Fruit fly (Drosophila melanogaster): ENCODE measurements around the gene CG5116.

Gene CG5116

dm6 chr3R:25476744-25477143 lies 6.2 kb upstream of the CG5116 start, which contains the start of the genes CG4553 and MED28 (continued):
- TF ChIP-seq ewg (GFP tag; optimal IDR thresholded peaks at IDR 0.05): no peak
- no peak for TF ChIP-seq HLHmδ (GFP tag; optimal IDR thresholded peaks at IDR 0.05)
- TF ChIP-seq Chrac-16 (GFP tag; optimal IDR thresholded peaks at IDR 0.05): no peak
- no peak for TF ChIP-seq fu2 (GFP tag; optimal IDR thresholded peaks at IDR 0.05)
- TF ChIP-seq CG32767 (GFP tag; IDR thresholded peaks at IDR 0.05): peak; percentile 43; the same call in 1 of the 2 replicates
- no peak for TF ChIP-seq CG2889 (GFP tag; IDR thresholded peaks at IDR 0.05)
- TF ChIP-seq ranshi (GFP tag; IDR thresholded peaks at IDR 0.05): no peak
- no peak for TF ChIP-seq Hr51 (GFP tag; optimal IDR thresholded peaks at IDR 0.05)
- TF ChIP-seq trh (GFP tag; optimal IDR thresholded peaks at IDR 0.05): no peak
- no peak for TF ChIP-seq Atf6 (GFP tag; IDR thresholded peaks at IDR 0.05)
- TF ChIP-seq CG15269 (tag; optimal IDR thresholded peaks at IDR 0.05): no peak
- no peak for TF ChIP-seq CG32532 (GFP tag; IDR thresholded peaks at IDR 0.05)
- TF ChIP-seq Ptx1 (GFP tag; IDR thresholded peaks at IDR 0.05): no peak
- TF ChIP-seq D19B (GFP tag; optimal IDR thresholded peaks at IDR 0.05): no peak
- no peak for TF ChIP-seq Gug (GFP tag; IDR thresholded peaks at IDR 0.05)
- peak; percentile 62 for TF ChIP-seq inv (GFP tag; IDR thresholded peaks at IDR 0.05; ENCODE audit: partially characterized antibody)
- no peak for TF ChIP-seq CG10321 (GFP tag; IDR thresholded peaks at IDR 0.05)
- TF ChIP-seq Opbp (GFP tag; IDR thresholded peaks at IDR 0.05; ENCODE audit: partially characterized antibody): peak; percentile 87; the same call in 2 of the 3 replicates
- TF ChIP-seq peb (GFP tag; IDR thresholded peaks at IDR 0.05): no peak
- TF ChIP-seq slou (GFP tag; optimal IDR thresholded peaks at IDR 0.05): no peak
- TF ChIP-seq CG6254 (GFP tag; optimal IDR thresholded peaks at IDR 0.05): no peak
- TF ChIP-seq chm (GFP tag; IDR thresholded peaks at IDR 0.05): no peak
- TF ChIP-seq CG17829 (tag; optimal IDR thresholded peaks at IDR 0.05): no peak
- TF ChIP-seq kni (GFP tag; optimal IDR thresholded peaks at IDR 0.05): no peak
- peak; percentile 18 for TF ChIP-seq HmgZ (tag; optimal IDR thresholded peaks at IDR 0.05)
- TF ChIP-seq CG10274 (GFP tag; optimal IDR thresholded peaks at IDR 0.05): no peak
- TF ChIP-seq ken (GFP tag; IDR thresholded peaks at IDR 0.05): no peak
- TF ChIP-seq Dip2 (GFP tag; IDR thresholded peaks at IDR 0.05): no peak
- no peak for TF ChIP-seq CG6813 (GFP tag; optimal IDR thresholded peaks at IDR 0.05)
- no peak for TF ChIP-seq NfI (GFP tag; optimal IDR thresholded peaks at IDR 0.05)
- no peak for TF ChIP-seq CG10959 (GFP tag; IDR thresholded peaks at IDR 0.05)
- TF ChIP-seq Oaz (GFP tag; IDR thresholded peaks at IDR 0.05): no peak
- TF ChIP-seq cas (GFP tag; IDR thresholded peaks at IDR 0.05): no peak
- TF ChIP-seq Scr (GFP tag; IDR thresholded peaks at IDR 0.05; ENCODE audit: partially characterized antibody): peak; percentile 80
- no peak for TF ChIP-seq CG2120 (GFP tag; optimal IDR thresholded peaks at IDR 0.05)
- TF ChIP-seq psq (GFP tag; optimal IDR thresholded peaks at IDR 0.05): no peak
- no peak for TF ChIP-seq Xrp1 (GFP tag; IDR thresholded peaks at IDR 0.05)
- no peak for TF ChIP-seq CG12104 (GFP tag; optimal IDR thresholded peaks at IDR 0.05)
- no peak for TF ChIP-seq sima (GFP tag; optimal IDR thresholded peaks at IDR 0.05)
- TF ChIP-seq CG8089 (GFP tag; optimal IDR thresholded peaks at IDR 0.05): no peak
- no peak for TF ChIP-seq grau (tag; optimal IDR thresholded peaks at IDR 0.05)
- no peak for TF ChIP-seq croc (GFP tag; conservative IDR thresholded peaks at IDR 0.05)
- TF ChIP-seq HLH3B (GFP tag; IDR thresholded peaks at IDR 0.05): no peak
- no peak for TF ChIP-seq CG4707 (GFP tag; optimal IDR thresholded peaks at IDR 0.05)
- TF ChIP-seq CG7372 (GFP tag; IDR thresholded peaks at IDR 0.05): no peak
- no peak for TF ChIP-seq CHES-1-like (GFP tag; optimal IDR thresholded peaks at IDR 0.05)
- no peak for TF ChIP-seq CG13123 (GFP tag; optimal IDR thresholded peaks at IDR 0.05)
- 0 out of 2 replicates have a peak, but pooled peaks have one; percentile 8 for TF ChIP-seq Rfx (GFP tag; IDR thresholded peaks at IDR 0.05)
- no peak for TF ChIP-seq CG8944 (GFP tag; optimal IDR thresholded peaks at IDR 0.05)
- no peak for TF ChIP-seq otp (GFP tag; IDR thresholded peaks at IDR 0.05)
- no peak for TF ChIP-seq CG7745 (tag; optimal IDR thresholded peaks at IDR 0.05)
- no peak for TF ChIP-seq salm (tag; optimal IDR thresholded peaks at IDR 0.05)
- TF ChIP-seq CG13775 (GFP tag; optimal IDR thresholded peaks at IDR 0.05): no peak

Data from whole organism, embryonic.